Fruit fly (Drosophila melanogaster): Measurements from ENCODE around the gene mtg.

mtg gene

DNA sequence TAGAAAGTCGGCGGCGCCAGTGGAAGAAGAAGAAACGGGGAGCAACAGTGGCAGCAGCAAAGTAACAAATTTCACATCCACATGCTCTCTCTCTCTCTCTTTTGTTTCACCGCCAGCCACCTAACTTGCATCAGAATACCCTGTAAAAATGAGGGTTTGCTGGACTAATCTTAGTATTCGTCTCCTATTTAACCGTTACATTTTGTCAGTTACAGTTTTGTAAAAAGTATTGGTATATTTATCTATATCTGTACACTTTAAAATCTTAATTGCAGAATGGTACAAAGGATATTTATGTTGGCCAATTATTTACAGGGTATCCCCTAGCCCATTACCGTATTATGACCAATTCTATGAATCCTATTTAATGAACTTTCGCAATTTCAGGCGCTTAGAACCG lies 16.4 kb upstream of the mtg start (continued):
- TF ChIP-seq Dip2 (GFP tag; IDR thresholded peaks at IDR 0.05) (no peak), fd96Cb (tag; optimal IDR thresholded peaks at IDR 0.05) (peak; percentile 16), Ssrp (tag; optimal IDR thresholded peaks at IDR 0.05) (peak; percentile 28), bbx (GFP tag; IDR thresholded peaks at IDR 0.05; ENCODE audit: partially characterized antibody) (no peak), CG18476 (GFP tag; optimal IDR thresholded peaks at IDR 0.05) (no peak), Mrtf (GFP tag; IDR thresholded peaks at IDR 0.05) (no peak), CG9727 (GFP tag; optimal IDR thresholded peaks at IDR 0.05) (no peak), emc (GFP tag; optimal IDR thresholded peaks at IDR 0.05) (no peak), CG32772 (GFP tag; IDR thresholded peaks at IDR 0.05) (no peak), CG1024 (GFP tag; IDR thresholded peaks at IDR 0.05) (no peak), CG11560 (tag; IDR thresholded peaks at IDR 0.05) (no peak), CG7963 (GFP tag; IDR thresholded peaks at IDR 0.05; ENCODE audit: partially characterized antibody) (no peak), CG10267 (tag; optimal IDR thresholded peaks at IDR 0.05) (peak; percentile 7), dpn (GFP tag; optimal IDR thresholded peaks at IDR 0.05) (peak in 1 of 2 experiments; percentile 16), fu2 (GFP tag; optimal IDR thresholded peaks at IDR 0.05) (no peak), Nf-YC (tag; optimal IDR thresholded peaks at IDR 0.05) (no peak), CG18011 (GFP tag; optimal IDR thresholded peaks at IDR 0.05) (no peak), CG10979 (tag; optimal IDR thresholded peaks at IDR 0.05) (peak; percentile 35), CG8765 (GFP tag; IDR thresholded peaks at IDR 0.05) (no peak), fd3F (GFP tag; optimal IDR thresholded peaks at IDR 0.05) (no peak), CG9932 (GFP tag; IDR thresholded peaks at IDR 0.05) (no peak), CG10274 (GFP tag; optimal IDR thresholded peaks at IDR 0.05) (no peak), toy (GFP tag; IDR thresholded peaks at IDR 0.05) (no peak), gsb (GFP tag; IDR thresholded peaks at IDR 0.05) (no peak), corto (GFP tag; optimal IDR thresholded peaks at IDR 0.05) (no peak), dan (GFP tag; IDR thresholded peaks at IDR 0.05) (no peak), CG33213 (GFP tag; optimal IDR thresholded peaks at IDR 0.05) (no peak), Six4 (GFP tag; optimal IDR thresholded peaks at IDR 0.05) (no peak), CG8388 (GFP tag; optimal IDR thresholded peaks at IDR 0.05) (peak; percentile 53), CG32532 (GFP tag; IDR thresholded peaks at IDR 0.05) (no peak), CG4730 (GFP tag; IDR thresholded peaks at IDR 0.05) (no peak), otp (GFP tag; IDR thresholded peaks at IDR 0.05) (no peak), Ets65A (GFP tag) (peak; percentile 55), dysf (GFP tag; IDR thresholded peaks at IDR 0.05) (no peak), CG17186 (GFP tag; optimal IDR thresholded peaks at IDR 0.05) (no peak), zf30C (GFP tag; optimal IDR thresholded peaks at IDR 0.05) (no peak), crp (GFP tag; optimal IDR thresholded peaks at IDR 0.05) (no peak), HLH3B (GFP tag; IDR thresholded peaks at IDR 0.05) (peak; percentile 21; the same call in 1 of the 2 replicates), knrl (GFP tag; IDR thresholded peaks at IDR 0.05; ENCODE audit: partially characterized antibody) (no peak), Chrac-16 (GFP tag; optimal IDR thresholded peaks at IDR 0.05) (peak; percentile 4), sens-2 (GFP tag; IDR thresholded peaks at IDR 0.05) (no peak), Eip74EF (GFP tag; optimal IDR thresholded peaks at IDR 0.05) (no peak), p53 (GFP tag; optimal IDR thresholded peaks at IDR 0.05) (no peak), cwo (GFP tag; optimal IDR thresholded peaks at IDR 0.05) (no peak), CG8359 (GFP tag; optimal IDR thresholded peaks at IDR 0.05; ENCODE audit: borderline replicate concordance) (no peak), CG12104 (GFP tag; optimal IDR thresholded peaks at IDR 0.05) (no peak), CG10147 (GFP tag; optimal IDR thresholded peaks at IDR 0.05) (no peak), Tbp (GFP tag; optimal IDR thresholded peaks at IDR 0.05) (no peak), CG12769 (tag; optimal IDR thresholded peaks at IDR 0.05) (no peak), exex (tag; optimal IDR thresholded peaks at IDR 0.05) (no peak), h (optimal IDR thresholded peaks at IDR 0.05) (no peak), CG7786 (GFP tag; optimal IDR thresholded peaks at IDR 0.05) (peak; percentile 11)

Data from whole organism, embryonic.